Fruit fly (Drosophila melanogaster): ENCODE measurements around the gene ppk19.

The ppk19 gene

DNA sequence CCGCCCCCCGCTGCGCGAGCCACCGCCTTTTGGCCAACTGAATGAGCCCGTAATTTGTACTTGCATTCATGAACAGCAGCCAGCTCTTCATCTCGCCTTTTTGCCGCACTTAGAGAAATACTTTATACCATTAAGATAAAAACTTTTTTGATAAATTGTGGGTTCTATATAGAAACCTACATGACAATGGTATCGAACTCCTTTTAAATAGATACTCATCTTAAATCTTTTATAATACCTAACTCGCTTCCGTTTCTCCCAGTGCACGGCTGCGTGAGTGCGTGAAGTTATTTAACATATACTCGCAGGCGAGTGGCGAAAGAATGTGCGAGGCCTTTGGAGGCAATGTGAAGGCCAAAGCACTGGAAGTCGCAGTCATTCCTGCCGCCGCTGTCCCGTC is 46.4 kb upstream of the ppk19 start (continued):
- TF ChIP-seq CG31365 (tag; optimal IDR thresholded peaks at IDR 0.05) (no peak), CG15514 (GFP tag; optimal IDR thresholded peaks at IDR 0.05) (peak; percentile 17), CG31388 (GFP tag; optimal IDR thresholded peaks at IDR 0.05) (no peak), CG2889 (GFP tag; IDR thresholded peaks at IDR 0.05) (no peak), CG17568 (GFP tag; optimal IDR thresholded peaks at IDR 0.05) (no peak), CG12744 (GFP tag; optimal IDR thresholded peaks at IDR 0.05) (no peak), CG4617 (GFP tag; optimal IDR thresholded peaks at IDR 0.05; ENCODE audit: borderline replicate concordance) (no peak), CG10654 (GFP tag; optimal IDR thresholded peaks at IDR 0.05) (no peak), ewg (GFP tag; optimal IDR thresholded peaks at IDR 0.05) (no peak), CG4360 (GFP tag; IDR thresholded peaks at IDR 0.05) (no peak), Blimp-1 (GFP tag; optimal IDR thresholded peaks at IDR 0.05) (peak; percentile 30), br (optimal IDR thresholded peaks at IDR 0.05) (no peak), pho (GFP tag; optimal IDR thresholded peaks at IDR 0.05) (no peak), CG3163 (GFP tag; optimal IDR thresholded peaks at IDR 0.05) (no peak), Poxn (GFP tag; IDR thresholded peaks at IDR 0.05) (no peak), CG14014 (GFP tag; IDR thresholded peaks at IDR 0.05) (no peak), CG8924 (tag; optimal IDR thresholded peaks at IDR 0.05) (peak; percentile 3), ac (GFP tag; optimal IDR thresholded peaks at IDR 0.05) (no peak), so (GFP tag; IDR thresholded peaks at IDR 0.05) (no peak), MESR4 (GFP tag; optimal IDR thresholded peaks at IDR 0.05) (no peak), Vsx1 (GFP tag; optimal IDR thresholded peaks at IDR 0.05) (no peak), fd64A (GFP tag; optimal IDR thresholded peaks at IDR 0.05) (no peak), Sry-δ (GFP tag; optimal IDR thresholded peaks at IDR 0.05) (no peak), ERR (GFP tag; optimal IDR thresholded peaks at IDR 0.05) (no peak), MBD-R2 (GFP tag; IDR thresholded peaks at IDR 0.05) (no peak), CG8089 (GFP tag; optimal IDR thresholded peaks at IDR 0.05) (no peak), Dp (GFP tag; optimal IDR thresholded peaks at IDR 0.05) (no peak), CG2712 (tag; optimal IDR thresholded peaks at IDR 0.05) (peak; percentile 61), CG11723 (GFP tag; optimal IDR thresholded peaks at IDR 0.05) (no peak), Camta (GFP tag; optimal IDR thresholded peaks at IDR 0.05) (no peak), h (optimal IDR thresholded peaks at IDR 0.05) (no peak), emc (GFP tag; optimal IDR thresholded peaks at IDR 0.05) (no peak), E2f1 (GFP tag; IDR thresholded peaks at IDR 0.05) (peak; percentile 37; the same call in 1 of the 2 replicates), gt (GFP tag; IDR thresholded peaks at IDR 0.05) (no peak), trem (tag; optimal IDR thresholded peaks at IDR 0.05) (no peak), CG12155 (GFP tag; optimal IDR thresholded peaks at IDR 0.05) (peak; percentile 9), nerfin-2 (GFP tag; IDR thresholded peaks at IDR 0.05; ENCODE audit: partially characterized antibody) (no peak), Aef1 (GFP tag; IDR thresholded peaks at IDR 0.05) (peak; percentile 32; the same call in 1 of the 3 replicates), CG10462 (GFP tag; optimal IDR thresholded peaks at IDR 0.05) (no peak), seq (GFP tag; IDR thresholded peaks at IDR 0.05) (no peak), CG6683 (GFP tag; optimal IDR thresholded peaks at IDR 0.05) (no peak), vnd (GFP tag; IDR thresholded peaks at IDR 0.05; ENCODE audit: partially characterized antibody) (no peak), CG12659 (GFP tag; optimal IDR thresholded peaks at IDR 0.05) (no peak), Dip3 (GFP tag; optimal IDR thresholded peaks at IDR 0.05) (no peak), CG13296 (GFP tag; optimal IDR thresholded peaks at IDR 0.05) (peak; percentile 16), eyg (GFP tag; optimal IDR thresholded peaks at IDR 0.05) (no peak), H15 (GFP tag; IDR thresholded peaks at IDR 0.05) (0 out of 3 replicates have a peak, but pooled peaks have one; percentile 17), CG9817 (tag; optimal IDR thresholded peaks at IDR 0.05) (peak; percentile 28), GATAe (GFP tag; conservative IDR thresholded peaks at IDR 0.05) (no peak), CG14441 (GFP tag; IDR thresholded peaks at IDR 0.05) (no peak), ftz-f1 (GFP tag; optimal IDR thresholded peaks at IDR 0.05) (no peak), CG7987 (GFP tag; optimal IDR thresholded peaks at IDR 0.05) (no peak), amos (GFP tag; IDR thresholded peaks at IDR 0.05; ENCODE audit: partially characterized antibody) (no peak)

All from whole organism, embryonic.